Fruit fly (Drosophila melanogaster) whole organism, embryonic: Measurements from ENCODE around the gene CG2865.
A peak's percentile ranks its signal among the peaks of the same experiment; 100 is the strongest.

Experiments
- Atf3 ChIP-seq: fragments of 200-800 bp; sonication (Bioruptor generic); optimal IDR thresholded peaks from 3 replicates; lab custom pipeline; 2016; ENCODE audit warnings: missing biosample characterization, missing genetic modification characterization
- Atf6 ChIP-seq: fragments of 200-800 bp; sonication (Bioruptor generic); IDR thresholded peaks from 2 replicates; pipeline ENCODE4 v1.3.6; 2022; ENCODE audit warnings: missing biosample characterization, missing genetic modification characterization
- B-H1 ChIP-seq: fragments of 200-800 bp; sonication (Bioruptor generic); IDR thresholded peaks from 3 replicates; pipeline ENCODE4 v1.3.6; 2022; ENCODE audit warnings: missing biosample characterization, missing genetic modification characterization
- C15 ChIP-seq: fragments of 200-800 bp; sonication (Bioruptor generic); IDR thresholded peaks from 3 replicates; pipeline ENCODE4 v1.3.6; 2022; ENCODE audit warnings: missing biosample characterization, missing genetic modification characterization
- CG10959 ChIP-seq: fragments of 200-800 bp; sonication (Bioruptor generic); IDR thresholded peaks from 2 replicates; pipeline ENCODE4 v1.3.6; 2022; ENCODE audit warnings: missing biosample characterization, missing genetic modification characterization
- CG11456 ChIP-seq: fragments of 200-800 bp; sonication (Bioruptor generic); IDR thresholded peaks from 3 replicates; pipeline ENCODE4 v1.3.6; 2022; ENCODE audit warnings: missing biosample characterization, missing genetic modification characterization
- CG11560 ChIP-seq: fragments of 200-800 bp; sonication (Bioruptor generic); IDR thresholded peaks from 3 replicates; pipeline ENCODE4 v1.3.6; 2022; ENCODE audit warnings: missing biosample characterization, missing genetic modification characterization
- CG12391 ChIP-seq: fragments of 200-800 bp; sonication (Bioruptor generic); optimal IDR thresholded peaks from 3 replicates; lab custom pipeline; 2018; ENCODE audit warnings: missing biosample characterization, mild to moderate bottlenecking, missing genetic modification characterization, moderate library complexity
- CG15514 ChIP-seq: fragments of 200-800 bp; sonication (Bioruptor generic); optimal IDR thresholded peaks from 3 replicates; lab custom pipeline; 2017; ENCODE audit warnings: missing biosample characterization, missing genetic modification characterization, mild to moderate bottlenecking, moderate library complexity, missing genetic modification reagents
- CG16779 ChIP-seq: fragments of 200-800 bp; sonication (Bioruptor generic); IDR thresholded peaks from 2 replicates; pipeline ENCODE4 v1.3.6; 2022; ENCODE audit warnings: missing biosample characterization, missing genetic modification characterization
- CG16815 ChIP-seq: fragments of 200-800 bp; sonication (Bioruptor generic); optimal IDR thresholded peaks from 3 replicates; lab custom pipeline; 2017; ENCODE audit warnings: missing biosample characterization, mild to moderate bottlenecking, missing genetic modification characterization
- CG17328 ChIP-seq: fragments of 200-800 bp; sonication (Bioruptor generic); IDR thresholded peaks from 2 replicates; pipeline ENCODE4 v1.3.6; 2022; ENCODE audit warnings: missing biosample characterization, missing genetic modification characterization
- CG18011 ChIP-seq: fragments of 200-800 bp; sonication (Bioruptor generic); optimal IDR thresholded peaks from 2 replicates; lab custom pipeline; 2017; ENCODE audit warnings: missing biosample characterization, missing genetic modification characterization, mild to moderate bottlenecking, moderate library complexity, missing genotype
- CG18764 ChIP-seq: fragments of 200-800 bp; sonication (Bioruptor generic); optimal IDR thresholded peaks from 3 replicates; lab custom pipeline; 2016; ENCODE audit warnings: missing biosample characterization, missing genetic modification characterization
- CG3281 ChIP-seq: fragments of 200-800 bp; sonication (Bioruptor generic); optimal IDR thresholded peaks from 3 replicates; lab custom pipeline; 2017; ENCODE audit warnings: missing biosample characterization, mild to moderate bottlenecking, missing genetic modification characterization
- CG34376 ChIP-seq: fragments of 200-800 bp; sonication (Bioruptor generic); optimal IDR thresholded peaks from 2 replicates; lab custom pipeline; 2018; ENCODE audit warnings: missing biosample characterization, mild to moderate bottlenecking, missing genetic modification characterization
- CG3726 ChIP-seq: fragments of 200-800 bp; sonication (Bioruptor generic); IDR thresholded peaks from 3 replicates; pipeline ENCODE4, ENCODE4 v1.3.6; 2022; ENCODE audit warnings: missing biosample characterization, missing genetic modification characterization
- CG4404 ChIP-seq: fragments of 200-800 bp; sonication (Bioruptor generic); IDR thresholded peaks from 2 replicates; pipeline ENCODE4 v1.3.6; 2022; ENCODE audit warnings: missing biosample characterization, missing genetic modification characterization
- CG4617 ChIP-seq: fragments of 200-800 bp; sonication (Bioruptor generic); optimal IDR thresholded peaks from 3 replicates; lab custom pipeline; 2016; ENCODE audit warnings: missing biosample characterization, missing genetic modification characterization, borderline replicate concordance
- CG4854 ChIP-seq: fragments of 200-800 bp; sonication (Bioruptor generic); optimal IDR thresholded peaks from 2 replicates; lab custom pipeline; 2016; ENCODE audit warnings: missing biosample characterization, missing genetic modification characterization, inconsistent platforms
- CG6654 ChIP-seq: fragments of 200-800 bp; sonication (Bioruptor generic); optimal IDR thresholded peaks from 2 replicates; lab custom pipeline; 2017; ENCODE audit warnings: missing biosample characterization, mild to moderate bottlenecking, missing genetic modification characterization
- CG9215 ChIP-seq: fragments of 200-800 bp; sonication (Bioruptor generic); IDR thresholded peaks from 2 replicates; pipeline ENCODE4 v1.3.6; 2022; ENCODE audit warnings: missing biosample characterization, missing genetic modification characterization
- CG9609 ChIP-seq: fragments of 200-800 bp; sonication (Bioruptor generic); optimal IDR thresholded peaks from 3 replicates; lab custom pipeline; 2016; ENCODE audit warnings: missing biosample characterization, missing genetic modification characterization
- D19B ChIP-seq: fragments of 200-800 bp; sonication (Bioruptor generic); optimal IDR thresholded peaks from 2 replicates; lab custom pipeline; 2017; ENCODE audit warnings: missing biosample characterization, mild to moderate bottlenecking, missing genetic modification characterization
- Deaf1 ChIP-seq: fragments of 200-800 bp; optimal IDR thresholded peaks from 3 replicates; lab custom pipeline; 2019; ENCODE audit warnings: missing biosample characterization, mild to moderate bottlenecking, missing genetic modification characterization, moderate library complexity
- Elba2 ChIP-seq: fragments of 200-800 bp; sonication (Bioruptor generic); optimal IDR thresholded peaks from 3 replicates; lab custom pipeline; 2016; ENCODE audit warnings: missing biosample characterization, missing genetic modification characterization
- HmgZ ChIP-seq: fragments of 200-800 bp; sonication (Bioruptor generic); optimal IDR thresholded peaks from 2 replicates; lab custom pipeline; 2018; ENCODE audit warnings: missing biosample characterization, mild to moderate bottlenecking, missing genetic modification characterization
- Meics ChIP-seq: fragments of 200-800 bp; sonication (Bioruptor generic); optimal IDR thresholded peaks from 2 replicates; lab custom pipeline; 2017; ENCODE audit warnings: missing biosample characterization, mild to moderate bottlenecking, missing genetic modification characterization
- Nf-YA ChIP-seq: fragments of 200-800 bp; sonication (Bioruptor generic); IDR thresholded peaks from 2 replicates; pipeline ENCODE4 v1.3.6; 2022; ENCODE audit warnings: missing biosample characterization, missing genetic modification characterization
- Pdp1 ChIP-seq, 2 experiments: fragments of 200-800 bp; sonication (Bioruptor generic); optimal IDR thresholded peaks; 3 replicates each; lab custom pipeline; 2016; ENCODE audit warnings: missing biosample characterization in 2 of 2, missing genetic modification characterization in 2 of 2, mild to moderate bottlenecking in 1 of 2, moderate library complexity in 1 of 2
- Ptx1 ChIP-seq: fragments of 200-800 bp; sonication (Bioruptor generic); IDR thresholded peaks from 2 replicates; pipeline ENCODE4 v1.3.6; 2022; ENCODE audit warnings: missing biosample characterization, missing genetic modification characterization
- Rx ChIP-seq: fragments of 200-800 bp; sonication (Bioruptor generic); IDR thresholded peaks from 2 replicates; pipeline ENCODE4 v1.3.6; 2022; ENCODE audit warnings: missing biosample characterization, missing genetic modification characterization
- Sox100B ChIP-seq: fragments of 200-800 bp; sonication (Bioruptor generic); optimal IDR thresholded peaks from 3 replicates; lab custom pipeline; 2018; ENCODE audit warnings: missing biosample characterization, mild to moderate bottlenecking, missing genetic modification characterization
- Usf ChIP-seq: fragments of 200-800 bp; sonication (Bioruptor generic); optimal IDR thresholded peaks from 2 replicates; lab custom pipeline; 2017; ENCODE audit warnings: missing genotype, missing biosample characterization, missing genetic modification characterization
- ash1 ChIP-seq: fragments of 200-800 bp; sonication (Bioruptor generic); optimal IDR thresholded peaks from 2 replicates; lab custom pipeline; 2018; ENCODE audit warnings: missing biosample characterization, mild to moderate bottlenecking, missing genetic modification characterization
- ato ChIP-seq: fragments of 200-800 bp; sonication (Bioruptor generic); IDR thresholded peaks from 2 replicates; pipeline ENCODE4 v1.3.6; 2022; ENCODE audit warnings: missing biosample characterization, missing genetic modification characterization; ENCODE audit not compliant: partially characterized antibody
- bcd ChIP-seq: fragments of 200-800 bp; sonication (Bioruptor generic); optimal IDR thresholded peaks from 2 replicates; lab custom pipeline; 2017; ENCODE audit warnings: missing biosample characterization, mild to moderate bottlenecking, missing genetic modification characterization
- chinmo ChIP-seq: fragments of 200-800 bp; sonication (Bioruptor generic); IDR thresholded peaks from 4 replicates; pipeline ENCODE4 v1.3.6; 2022; ENCODE audit warnings: missing biosample characterization, missing genetic modification characterization; ENCODE audit not compliant: partially characterized antibody
- chn ChIP-seq: fragments of 200-800 bp; sonication (Bioruptor generic); optimal IDR thresholded peaks from 2 replicates; lab custom pipeline; 2016; ENCODE audit warnings: missing biosample characterization, missing genetic modification characterization
- dan ChIP-seq: fragments of 200-800 bp; sonication (Bioruptor generic); IDR thresholded peaks from 2 replicates; pipeline ENCODE4 v1.3.6; 2022; ENCODE audit warnings: missing biosample characterization, missing genetic modification characterization
- esg ChIP-seq: fragments of 200-800 bp; sonication (Bioruptor generic); conservative IDR thresholded peaks from 2 replicates; pipeline ENCODE4 v1.3.6; 2022; ENCODE audit warnings: missing biosample characterization, missing genetic modification characterization
- eyg ChIP-seq: fragments of 200-800 bp; sonication (Bioruptor generic); optimal IDR thresholded peaks from 3 replicates; lab custom pipeline; 2016; ENCODE audit warnings: missing biosample characterization, missing genetic modification characterization
- fu2 ChIP-seq: fragments of 200-800 bp; sonication (Bioruptor generic); optimal IDR thresholded peaks from 2 replicates; lab custom pipeline; 2016; ENCODE audit warnings: missing biosample characterization, missing genetic modification characterization
- gsb ChIP-seq: fragments of 200-800 bp; sonication (Bioruptor generic); IDR thresholded peaks from 2 replicates; pipeline ENCODE4 v1.3.6; 2022; ENCODE audit warnings: missing biosample characterization, missing genetic modification characterization
- inv ChIP-seq: fragments of 200-800 bp; sonication (Bioruptor generic); IDR thresholded peaks from 2 replicates; pipeline ENCODE4 v1.3.6; 2022; ENCODE audit warnings: missing biosample characterization, missing genetic modification characterization; ENCODE audit not compliant: partially characterized antibody
- nom ChIP-seq: fragments of 200-800 bp; sonication (Bioruptor generic); optimal IDR thresholded peaks from 2 replicates; lab custom pipeline; 2017; ENCODE audit warnings: missing biosample characterization, missing genetic modification characterization, mild to moderate bottlenecking, moderate library complexity, missing genetic modification reagents
- pho ChIP-seq: fragments of 200-800 bp; sonication (Bioruptor generic); optimal IDR thresholded peaks from 2 replicates; lab custom pipeline; 2016; ENCODE audit warnings: missing biosample characterization, missing genetic modification characterization
- pnt ChIP-seq: fragments of 200-800 bp; sonication (Bioruptor generic); optimal IDR thresholded peaks from 3 replicates; lab custom pipeline; 2016; ENCODE audit warnings: missing biosample characterization, missing genetic modification characterization
- slp2 ChIP-seq: fragments of 200-800 bp; sonication (Bioruptor generic); optimal IDR thresholded peaks from 2 replicates; lab custom pipeline; 2016; ENCODE audit warnings: missing biosample characterization, missing genetic modification characterization
- tio ChIP-seq: fragments of 200-800 bp; sonication (Bioruptor generic); optimal IDR thresholded peaks from 2 replicates; lab custom pipeline; 2017; ENCODE audit warnings: missing biosample characterization, missing genetic modification characterization, inconsistent platforms
- unc-4 ChIP-seq: fragments of 200-800 bp; sonication (Bioruptor generic); IDR thresholded peaks from 2 replicates; pipeline ENCODE4 v1.3.6; 2022; ENCODE audit warnings: missing biosample characterization, missing genetic modification characterization; ENCODE audit not compliant: partially characterized antibody

The CG2865 gene

DNA sequence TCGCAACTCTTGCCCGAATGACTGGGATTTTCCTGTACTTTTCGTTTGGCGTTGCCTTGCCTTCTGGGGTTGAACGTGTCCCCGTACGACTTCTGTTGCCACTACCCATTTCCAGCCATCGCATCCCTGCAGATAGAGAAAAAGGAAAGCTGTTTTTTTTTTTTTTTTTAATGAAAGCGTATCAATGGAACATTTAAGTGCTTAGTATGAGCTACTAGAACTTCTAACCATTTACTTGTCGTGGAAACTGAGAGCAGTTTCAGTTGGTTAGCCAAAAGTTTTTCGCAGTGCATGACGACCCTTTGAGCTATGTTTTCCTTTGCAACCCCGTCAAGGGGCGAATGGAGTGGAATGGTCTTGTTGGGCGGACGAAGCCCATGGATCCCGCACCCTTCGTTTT lies 36.1 kb upstream of the CG2865 start:
- TF ChIP-seq B-H1 (GFP tag; lab: Robert Waterston, UW) (peak; percentile 50; the same call in 2 of the 3 replicates), CG18011 (GFP tag; lab: Kevin White, UChicago) (peak; percentile 4), CG16779 (GFP tag; lab: Robert Waterston, UW) (no peak), CG11456 (peak; percentile 69; the same call in 1 of the 3 replicates), tio (GFP tag; lab: Kevin White, UChicago) (peak; percentile 75), eyg (peak; percentile 37), esg (GFP tag; lab: Robert Waterston, UW) (peak; percentile 71), CG11560 (tag; lab: Robert Waterston, UW) (0 out of 3 replicates have a peak, but pooled peaks have one; percentile 19), CG18764 (GFP tag; lab: Kevin White, UChicago) (peak; percentile 46), Deaf1 (tag; lab: Kevin White, UChicago) (peak; percentile 33), ato (GFP tag; lab: Robert Waterston, UW) (no peak), fu2 (GFP tag; lab: Kevin White, UChicago) (peak; percentile 58), CG12391 (tag; lab: Kevin White, UChicago) (peak; percentile 80), Usf (GFP tag; lab: Kevin White, UChicago) (peak; percentile 6), dan (GFP tag; lab: Robert Waterston, UW) (no peak), CG4617 (GFP tag; lab: Kevin White, UChicago) (peak; percentile 50), CG3726 (0 out of 3 replicates have a peak, but pooled peaks have one; percentile 51), Atf6 (peak; percentile 63), Elba2 (no peak), CG16815 (GFP tag; lab: Kevin White, UChicago) (peak; percentile 65), CG6654 (GFP tag; lab: Kevin White, UChicago) (no peak), pho (GFP tag; lab: Kevin White, UChicago) (peak; percentile 72), C15 (GFP tag; lab: Robert Waterston, UW) (no peak), HmgZ (tag; lab: Kevin White, UChicago) (no peak), chinmo (GFP tag; lab: Robert Waterston, UW) (no peak), CG3281 (GFP tag; lab: Kevin White, UChicago) (peak; percentile 4), CG10959 (peak; percentile 65), Meics (GFP tag; lab: Kevin White, UChicago) (peak; percentile 48), Rx (GFP tag; lab: Robert Waterston, UW) (peak; percentile 49), Sox100B (peak; percentile 37), CG9215 (GFP tag; lab: Robert Waterston, UW) (peak; percentile 57), CG9609 (peak; percentile 84), Nf-YA (GFP tag; lab: Robert Waterston, UW) (peak; percentile 56), pnt (GFP tag; lab: Kevin White, UChicago) (peak; percentile 73), CG4854 (GFP tag; lab: Kevin White, UChicago) (no peak), CG17328 (GFP tag; lab: Robert Waterston, UW) (peak; percentile 90), inv (GFP tag; lab: Robert Waterston, UW) (no peak), slp2 (GFP tag; lab: Kevin White, UChicago) (no peak), CG4404 (GFP tag; lab: Robert Waterston, UW) (peak; percentile 57; the same call in 1 of the 2 replicates), Pdp1 (GFP tag; optimal IDR thresholded peaks at IDR 0.05; lab: Kevin White, UChicago) (peak; percentile 69 to 82), CG15514 (GFP tag; lab: Kevin White, UChicago) (peak; percentile 26), CG34376 (GFP tag; lab: Kevin White, UChicago) (no peak), ash1 (GFP tag; lab: Kevin White, UChicago) (no peak), bcd (GFP tag; lab: Kevin White, UChicago) (peak; percentile 15), chn (GFP tag; lab: Kevin White, UChicago) (peak; percentile 84), unc-4 (no peak), Ptx1 (peak; percentile 79), nom (GFP tag; lab: Kevin White, UChicago) (no peak), Atf3 (GFP tag; lab: Kevin White, UChicago) (peak; percentile 69), gsb (GFP tag; lab: Robert Waterston, UW) (0 out of 2 replicates have a peak, but pooled peaks have one; percentile 23), D19B (peak; percentile 0)
